Fruit fly (Drosophila melanogaster): ENCODE measurements around the gene prt.
A peak's percentile ranks its signal among the peaks of the same experiment; 100 is the strongest.

The prt gene

dm6 chr3R:23726740-23727139 is 27.9 kb upstream of the prt start (continued):
- no peak for TF ChIP-seq pan (optimal IDR thresholded peaks at IDR 0.05)

- TF ChIP-seq Hr83 (GFP tag; optimal IDR thresholded peaks at IDR 0.05; ENCODE audit: poor library complexity, severe bottlenecking) (peak; percentile 21), Rel (GFP tag; optimal IDR thresholded peaks at IDR 0.05) (no peak), Rel (tag; optimal IDR thresholded peaks at IDR 0.05) (peak; percentile 85), sage (GFP tag; optimal IDR thresholded peaks at IDR 0.05) (no peak), OdsH (GFP tag; optimal IDR thresholded peaks at IDR 0.05) (peak; percentile 43), CrebA (GFP tag; optimal IDR thresholded peaks at IDR 0.05; ENCODE audit: borderline replicate concordance) (peak; percentile 44), psq (GFP tag; optimal IDR thresholded peaks at IDR 0.05) (no peak), h (GFP tag; optimal IDR thresholded peaks at IDR 0.05) (peak; percentile 62), Abd-B (GFP tag; optimal IDR thresholded peaks at IDR 0.05) (no peak), Myc (optimal IDR thresholded peaks at IDR 0.05) (no peak), br (GFP tag; optimal IDR thresholded peaks at IDR 0.05) (peak; percentile 42), Hnf4 (GFP tag; optimal IDR thresholded peaks at IDR 0.05) (peak; percentile 0), Sp1 (GFP tag; optimal IDR thresholded peaks at IDR 0.05) (peak; percentile 8)
Measured at dm6 chr3R:23725711-23726349, 27.0 kb upstream of the prt start.

- TF ChIP-seq CG32264 (GFP tag; optimal IDR thresholded peaks at IDR 0.05) (no peak), CG9705 (GFP tag; optimal IDR thresholded peaks at IDR 0.05) (no peak), Dif (GFP tag; optimal IDR thresholded peaks at IDR 0.05; ENCODE audit: partially characterized antibody) (no peak), tai (GFP tag; optimal IDR thresholded peaks at IDR 0.05) (no peak), sage (GFP tag; optimal IDR thresholded peaks at IDR 0.05) (peak; percentile 7), Rel (GFP tag; optimal IDR thresholded peaks at IDR 0.05) (no peak), Rel (tag; optimal IDR thresholded peaks at IDR 0.05) (peak; percentile 42), usp (GFP tag; optimal IDR thresholded peaks at IDR 0.05) (no peak), brk (GFP tag; optimal IDR thresholded peaks at IDR 0.05) (peak; percentile 42), h (GFP tag; optimal IDR thresholded peaks at IDR 0.05) (peak; percentile 12), Vsx2 (GFP tag; optimal IDR thresholded peaks at IDR 0.05; ENCODE audit: partially characterized antibody) (peak; percentile 31), dl (GFP tag; optimal IDR thresholded peaks at IDR 0.05; ENCODE audit: insufficient read depth in 1 of 2, partially characterized antibody in 2 of 2) (no peak), woc (GFP tag; optimal IDR thresholded peaks at IDR 0.05) (no peak), Hr83 (GFP tag; optimal IDR thresholded peaks at IDR 0.05; ENCODE audit: poor library complexity, severe bottlenecking) (no peak), Sp1 (GFP tag; optimal IDR thresholded peaks at IDR 0.05) (no peak), CrebA (GFP tag; optimal IDR thresholded peaks at IDR 0.05; ENCODE audit: borderline replicate concordance) (peak; percentile 80), jim (GFP tag; optimal IDR thresholded peaks at IDR 0.05) (no peak), Abd-B (GFP tag; optimal IDR thresholded peaks at IDR 0.05) (no peak), GATAd (GFP tag; optimal IDR thresholded peaks at IDR 0.05) (no peak), br (GFP tag; optimal IDR thresholded peaks at IDR 0.05) (peak; percentile 55)
Measured at dm6 chr3R:23724843-23725506, 26.1 kb upstream of the prt start.

dm6 chr3R:23723381-23724034 is 24.7 kb upstream of the prt start:
- peak; percentile 70 for TF ChIP-seq Hr83 (GFP tag; optimal IDR thresholded peaks at IDR 0.05; ENCODE audit: poor library complexity, severe bottlenecking)
- peak; percentile 22 to 38 for TF ChIP-seq dl (GFP tag; optimal IDR thresholded peaks at IDR 0.05; ENCODE audit: insufficient read depth in 1 of 2, partially characterized antibody in 2 of 2)
- TF ChIP-seq foxo (GFP tag; optimal IDR thresholded peaks at IDR 0.05): peak in 1 of 2 experiments; percentile 51
- no peak for TF ChIP-seq N (GFP tag; optimal IDR thresholded peaks at IDR 0.05)
- TF ChIP-seq tai (GFP tag; optimal IDR thresholded peaks at IDR 0.05): peak; percentile 51
- no peak for TF ChIP-seq psq (GFP tag; optimal IDR thresholded peaks at IDR 0.05)
- TF ChIP-seq pan (optimal IDR thresholded peaks at IDR 0.05): no peak
- TF ChIP-seq GATAd (GFP tag; optimal IDR thresholded peaks at IDR 0.05): no peak
- peak; percentile 2 for TF ChIP-seq Sp1 (GFP tag; optimal IDR thresholded peaks at IDR 0.05)
- TF ChIP-seq fru (GFP tag; optimal IDR thresholded peaks at IDR 0.05): peak; percentile 24
- no peak for TF ChIP-seq OdsH (GFP tag; optimal IDR thresholded peaks at IDR 0.05)
- TF ChIP-seq Rel (GFP tag; optimal IDR thresholded peaks at IDR 0.05): no peak
- no peak for TF ChIP-seq Rel (tag; optimal IDR thresholded peaks at IDR 0.05)
- TF ChIP-seq brk (GFP tag; optimal IDR thresholded peaks at IDR 0.05): no peak
- TF ChIP-seq lola (GFP tag; optimal IDR thresholded peaks at IDR 0.05): no peak
- no peak for TF ChIP-seq Vsx2 (GFP tag; optimal IDR thresholded peaks at IDR 0.05; ENCODE audit: partially characterized antibody)
- TF ChIP-seq Myc (optimal IDR thresholded peaks at IDR 0.05): no peak
- no peak for TF ChIP-seq Hr78 (GFP tag; optimal IDR thresholded peaks at IDR 0.05)
- peak; percentile 17 for TF ChIP-seq Jra (GFP tag; optimal IDR thresholded peaks at IDR 0.05)
- TF ChIP-seq woc (GFP tag; optimal IDR thresholded peaks at IDR 0.05): no peak
- no peak for TF ChIP-seq sv (GFP tag; optimal IDR thresholded peaks at IDR 0.05)
- peak; percentile 10 for TF ChIP-seq HLH106 (tag; optimal IDR thresholded peaks at IDR 0.05)
- peak; percentile 11 for TF ChIP-seq br (GFP tag; optimal IDR thresholded peaks at IDR 0.05)
- TF ChIP-seq h (GFP tag; optimal IDR thresholded peaks at IDR 0.05): peak; percentile 45
- TF ChIP-seq CrebA (GFP tag; optimal IDR thresholded peaks at IDR 0.05; ENCODE audit: borderline replicate concordance): no peak
- TF ChIP-seq CG32264 (GFP tag; optimal IDR thresholded peaks at IDR 0.05): no peak
- peak; percentile 34 for TF ChIP-seq sage (GFP tag; optimal IDR thresholded peaks at IDR 0.05)
- TF ChIP-seq dmrt93B (GFP tag; optimal IDR thresholded peaks at IDR 0.05): no peak
- no peak for TF ChIP-seq dsf (GFP tag; optimal IDR thresholded peaks at IDR 0.05; ENCODE audit: borderline replicate concordance)
- no peak for TF ChIP-seq Abd-B (GFP tag; optimal IDR thresholded peaks at IDR 0.05)
- TF ChIP-seq Dfd (GFP tag; optimal IDR thresholded peaks at IDR 0.05): no peak
- TF ChIP-seq usp (GFP tag; optimal IDR thresholded peaks at IDR 0.05): no peak
- no peak for TF ChIP-seq jim (GFP tag; optimal IDR thresholded peaks at IDR 0.05)
